Worm (Caenorhabditis elegans): Measurements from ENCODE around the gene atgp-2.

Gene atgp-2

ce11 chrII:14634042-14634441 lies 9.8 kb downstream of the atgp-2 start:
- no peak for TF ChIP-seq hmbx-1 (tag; optimal IDR thresholded peaks at IDR 0.05)
- no peak for TF ChIP-seq ama-1 (optimal IDR thresholded peaks at IDR 0.05)
- no peak for TF ChIP-seq tbx-11 (GFP tag; IDR thresholded peaks at IDR 0.05)
- TF ChIP-seq ceh-13 (GFP tag; optimal IDR thresholded peaks at IDR 0.05) = no peak
- no peak for TF ChIP-seq F13C5.2 (tag; optimal IDR thresholded peaks at IDR 0.05)
- TF ChIP-seq scrt-1 (GFP tag; IDR thresholded peaks at IDR 0.05) = no peak
- no peak for TF ChIP-seq hmg-4 (GFP tag; optimal IDR thresholded peaks at IDR 0.05)
- no peak for TF ChIP-seq tra-4 (tag; optimal IDR thresholded peaks at IDR 0.05)
- TF ChIP-seq aly-1 (tag; optimal IDR thresholded peaks at IDR 0.05) = no peak
- TF ChIP-seq flt-1 (GFP tag; IDR thresholded peaks at IDR 0.05) = no peak
- no peak for TF ChIP-seq pes-1 (GFP tag; IDR thresholded peaks at IDR 0.05)

ce11 chrII:14632823-14633222 lies 11.1 kb downstream of the atgp-2 start, which contains the start of gene C38C6.3:
Gene C38C6.3 (plus strand): TSS chrII:14633123.
- TF ChIP-seq sea-1 (GFP tag; conservative IDR thresholded peaks at IDR 0.05) (no peak), hmbx-1 (tag; optimal IDR thresholded peaks at IDR 0.05) (no peak), tbx-11 (GFP tag; IDR thresholded peaks at IDR 0.05) (no peak), B0310.2 (tag; optimal IDR thresholded peaks at IDR 0.05) (no peak), ceh-36 (tag; optimal IDR thresholded peaks at IDR 0.05) (no peak), ceh-13 (GFP tag; optimal IDR thresholded peaks at IDR 0.05) (no peak), pes-1 (GFP tag; IDR thresholded peaks at IDR 0.05) (no peak), hmg-4 (GFP tag; optimal IDR thresholded peaks at IDR 0.05) (no peak), scrt-1 (GFP tag; IDR thresholded peaks at IDR 0.05) (no peak), tra-4 (tag; optimal IDR thresholded peaks at IDR 0.05) (no peak), flt-1 (GFP tag; IDR thresholded peaks at IDR 0.05) (no peak)

- TF ChIP-seq tbx-11 (GFP tag; IDR thresholded peaks at IDR 0.05) (no peak), ceh-13 (GFP tag; optimal IDR thresholded peaks at IDR 0.05) (no peak), tra-4 (tag; optimal IDR thresholded peaks at IDR 0.05) (no peak), hmbx-1 (tag; optimal IDR thresholded peaks at IDR 0.05) (no peak), hmg-4 (GFP tag; optimal IDR thresholded peaks at IDR 0.05) (no peak), flt-1 (GFP tag; IDR thresholded peaks at IDR 0.05) (no peak), aly-1 (tag; optimal IDR thresholded peaks at IDR 0.05) (no peak), scrt-1 (GFP tag; IDR thresholded peaks at IDR 0.05) (no peak), F13C5.2 (tag; optimal IDR thresholded peaks at IDR 0.05) (no peak), ets-7 (tag; optimal IDR thresholded peaks at IDR 0.05) (no peak), tbx-37 (GFP tag; conservative IDR thresholded peaks at IDR 0.05) (no peak), B0310.2 (tag; optimal IDR thresholded peaks at IDR 0.05) (no peak), hnd-1 (tag; optimal IDR thresholded peaks at IDR 0.05) (no peak), sea-1 (GFP tag; conservative IDR thresholded peaks at IDR 0.05) (no peak), ama-1 (optimal IDR thresholded peaks at IDR 0.05) (no peak), pes-1 (GFP tag; IDR thresholded peaks at IDR 0.05) (no peak)
Observed at ce11 chrII:14627330-14627729, 16.6 kb downstream of the atgp-2 start, which contains the start of gene tag-297. Gene tag-297 (plus strand): TSS chrII:14627630.

- TF ChIP-seq hmbx-1 (tag; optimal IDR thresholded peaks at IDR 0.05) = no peak
- no peak for TF ChIP-seq ama-1 (optimal IDR thresholded peaks at IDR 0.05)
- TF ChIP-seq aly-1 (tag; optimal IDR thresholded peaks at IDR 0.05) = no peak
- TF ChIP-seq F13C5.2 (tag; optimal IDR thresholded peaks at IDR 0.05) = no peak
- TF ChIP-seq ceh-13 (GFP tag; optimal IDR thresholded peaks at IDR 0.05) = no peak
- no peak for TF ChIP-seq B0310.2 (tag; optimal IDR thresholded peaks at IDR 0.05)
- TF ChIP-seq sea-1 (GFP tag; conservative IDR thresholded peaks at IDR 0.05) = no peak
- TF ChIP-seq hmg-4 (GFP tag; optimal IDR thresholded peaks at IDR 0.05) = no peak
- no peak for TF ChIP-seq tbx-11 (GFP tag; IDR thresholded peaks at IDR 0.05)
- no peak for TF ChIP-seq ceh-36 (tag; optimal IDR thresholded peaks at IDR 0.05)
- TF ChIP-seq hnd-1 (tag; optimal IDR thresholded peaks at IDR 0.05) = no peak
- TF ChIP-seq tra-4 (tag; optimal IDR thresholded peaks at IDR 0.05) = no peak
- no peak for TF ChIP-seq ets-7 (tag; optimal IDR thresholded peaks at IDR 0.05)
- no peak for TF ChIP-seq flt-1 (GFP tag; IDR thresholded peaks at IDR 0.05)
- TF ChIP-seq scrt-1 (GFP tag; IDR thresholded peaks at IDR 0.05) = no peak
- no peak for TF ChIP-seq tbx-37 (GFP tag; conservative IDR thresholded peaks at IDR 0.05)
- TF ChIP-seq pes-1 (GFP tag; IDR thresholded peaks at IDR 0.05) = no peak
Observed at ce11 chrII:14626883-14627282, 17.0 kb downstream of the atgp-2 start.

- TF ChIP-seq tra-4 (tag; optimal IDR thresholded peaks at IDR 0.05) (no peak), ama-1 (optimal IDR thresholded peaks at IDR 0.05) (no peak), hmbx-1 (tag; optimal IDR thresholded peaks at IDR 0.05) (no peak), hnd-1 (tag; optimal IDR thresholded peaks at IDR 0.05) (no peak), ceh-13 (GFP tag; optimal IDR thresholded peaks at IDR 0.05) (no peak), hmg-4 (GFP tag; optimal IDR thresholded peaks at IDR 0.05) (no peak), aly-1 (tag; optimal IDR thresholded peaks at IDR 0.05) (no peak), pes-1 (GFP tag; IDR thresholded peaks at IDR 0.05) (no peak), tbx-11 (GFP tag; IDR thresholded peaks at IDR 0.05) (no peak), ets-7 (tag; optimal IDR thresholded peaks at IDR 0.05) (no peak), ceh-36 (tag; optimal IDR thresholded peaks at IDR 0.05) (no peak), F13C5.2 (tag; optimal IDR thresholded peaks at IDR 0.05) (no peak)
Observed at ce11 chrII:14622758-14623157, 21.1 kb downstream of the atgp-2 start, which contains the start of gene mltn-10. Gene mltn-10 (plus strand): TSS chrII:14623058.

- TF ChIP-seq flt-1 (GFP tag; IDR thresholded peaks at IDR 0.05) = no peak
- TF ChIP-seq B0310.2 (tag; optimal IDR thresholded peaks at IDR 0.05) = no peak
- no peak for TF ChIP-seq pes-1 (GFP tag; IDR thresholded peaks at IDR 0.05)
- TF ChIP-seq tbx-11 (GFP tag; IDR thresholded peaks at IDR 0.05) = no peak
- no peak for TF ChIP-seq ama-1 (optimal IDR thresholded peaks at IDR 0.05)
- TF ChIP-seq tra-4 (tag; optimal IDR thresholded peaks at IDR 0.05) = no peak
- no peak for TF ChIP-seq hmbx-1 (tag; optimal IDR thresholded peaks at IDR 0.05)
- no peak for TF ChIP-seq aly-1 (tag; optimal IDR thresholded peaks at IDR 0.05)
- no peak for TF ChIP-seq hmg-4 (GFP tag; optimal IDR thresholded peaks at IDR 0.05)
- TF ChIP-seq ceh-13 (GFP tag; optimal IDR thresholded peaks at IDR 0.05) = no peak
- TF ChIP-seq ets-7 (tag; optimal IDR thresholded peaks at IDR 0.05) = no peak
- no peak for TF ChIP-seq ceh-36 (tag; optimal IDR thresholded peaks at IDR 0.05)
- no peak for TF ChIP-seq hnd-1 (tag; optimal IDR thresholded peaks at IDR 0.05)
- TF ChIP-seq tbx-37 (GFP tag; conservative IDR thresholded peaks at IDR 0.05) = no peak
- TF ChIP-seq scrt-1 (GFP tag; IDR thresholded peaks at IDR 0.05) = no peak
- TF ChIP-seq F13C5.2 (tag; optimal IDR thresholded peaks at IDR 0.05) = no peak
- TF ChIP-seq sea-1 (GFP tag; conservative IDR thresholded peaks at IDR 0.05) = no peak
Observed at ce11 chrII:14620730-14621129, 23.2 kb downstream of the atgp-2 start.

- TF ChIP-seq tbx-11 (GFP tag; IDR thresholded peaks at IDR 0.05) (no peak), ama-1 (optimal IDR thresholded peaks at IDR 0.05) (no peak), tra-4 (tag; optimal IDR thresholded peaks at IDR 0.05) (no peak), pes-1 (GFP tag; IDR thresholded peaks at IDR 0.05) (no peak), F13C5.2 (tag; optimal IDR thresholded peaks at IDR 0.05) (no peak), aly-1 (tag; optimal IDR thresholded peaks at IDR 0.05) (no peak), tbx-37 (GFP tag; conservative IDR thresholded peaks at IDR 0.05) (no peak), ceh-13 (GFP tag; optimal IDR thresholded peaks at IDR 0.05) (no peak), ets-7 (tag; optimal IDR thresholded peaks at IDR 0.05) (no peak), B0310.2 (tag; optimal IDR thresholded peaks at IDR 0.05) (no peak), hnd-1 (tag; optimal IDR thresholded peaks at IDR 0.05) (no peak)
Observed at ce11 chrII:14619806-14620205, 24.1 kb downstream of the atgp-2 start.

Data from whole organism, early embryonic.